Fruit fly (Drosophila melanogaster) whole organism, prepupa: Measurements from ENCODE around the gene Drsl1.

Experiments
- CG1621 ChIP-seq: fragments of 200-800 bp; sonication (Bioruptor generic); optimal IDR thresholded peaks from 3 replicates; lab custom pipeline; 2018; ENCODE audit warnings: missing biosample characterization, mild to moderate bottlenecking, missing genetic modification characterization
- CG34406 ChIP-seq: fragments of 200-800 bp; sonication (Bioruptor generic); optimal IDR thresholded peaks from 3 replicates; lab custom pipeline; 2016; ENCODE audit warnings: missing biosample characterization, missing genetic modification characterization
- CG8119 ChIP-seq: fragments of 200-800 bp; sonication (Bioruptor generic); IDR thresholded peaks from 3 replicates; pipeline ENCODE4 v1.3.6; 2022; ENCODE audit warnings: missing biosample characterization, missing genetic modification characterization
- fd59A ChIP-seq: fragments of 200-800 bp; sonication (Bioruptor generic); optimal IDR thresholded peaks from 2 replicates; lab custom pipeline; 2017; ENCODE audit warnings: missing biosample characterization, mild to moderate bottlenecking, missing genetic modification characterization, missing genetic modification reagents
- fd85E ChIP-seq: fragments of 200-800 bp; sonication (Bioruptor generic); optimal IDR thresholded peaks from 3 replicates; lab custom pipeline; 2016; ENCODE audit warnings: missing biosample characterization, missing genetic modification characterization
- pdm3 ChIP-seq: fragments of 200-800 bp; sonication (Bioruptor generic); optimal IDR thresholded peaks from 3 replicates; lab custom pipeline; 2016; ENCODE audit warnings: missing biosample characterization, missing genetic modification characterization

DNA sequence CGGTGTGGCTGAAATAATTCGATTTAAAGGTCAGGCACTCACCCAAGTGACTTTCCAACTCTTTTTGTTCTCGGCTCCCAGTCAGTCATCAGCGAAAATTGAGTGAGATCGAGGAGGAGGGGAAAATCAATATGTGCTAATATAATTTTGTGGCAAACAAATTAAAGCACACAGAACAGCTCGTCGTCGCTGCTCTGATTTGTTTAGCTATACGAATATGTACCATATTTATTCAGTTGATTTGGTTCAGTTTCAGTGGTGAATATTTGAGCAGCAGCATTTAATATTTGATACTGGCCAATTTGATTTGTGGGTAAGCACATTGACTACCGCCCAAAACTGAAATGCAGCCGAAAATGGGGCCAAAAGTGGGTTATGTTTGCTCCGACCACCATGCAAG lies 30.2 kb downstream of the Drsl1 start:
- TF ChIP-seq fd59A (GFP tag; lab: Kevin White, UChicago) = no peak
- no peak for TF ChIP-seq CG1621 (tag; lab: Kevin White, UChicago)
- TF ChIP-seq pdm3 = no peak
- no peak for TF ChIP-seq fd85E
- TF ChIP-seq CG8119 (GFP tag; lab: Robert Waterston, UW) = no peak
- TF ChIP-seq CG34406 (GFP tag; lab: Kevin White, UChicago) = no peak
